Worm (Caenorhabditis elegans): ENCODE data around the gene T18D3.5.

The T18D3.5 gene

ce11 chrX:12458021-12458420, 5.6 kb upstream of the T18D3.5 start (continued):
- TF ChIP-seq mes-2 (tag; optimal IDR thresholded peaks at IDR 0.05; ENCODE audit: poor library complexity, severe bottlenecking) (peak; percentile 73), attf-4 (tag; optimal IDR thresholded peaks at IDR 0.05) (no peak), nhr-48 (tag; optimal IDR thresholded peaks at IDR 0.05) (peak; percentile 71), ceh-44 (GFP tag; IDR thresholded peaks at IDR 0.05) (peak; percentile 75; the same call in 1 of the 2 replicates), R02D3.7 (tag; optimal IDR thresholded peaks at IDR 0.05) (peak; percentile 24), mxl-3 (GFP tag; optimal IDR thresholded peaks at IDR 0.05) (peak; percentile 49), nhr-102 (tag; optimal IDR thresholded peaks at IDR 0.05) (peak; percentile 76), nhr-76 (tag; optimal IDR thresholded peaks at IDR 0.05) (no peak), aly-2 (tag; optimal IDR thresholded peaks at IDR 0.05) (peak; percentile 64), nhr-6 (tag; optimal IDR thresholded peaks at IDR 0.05) (peak; percentile 20), madf-9 (GFP tag; conservative IDR thresholded peaks at IDR 0.05) (peak; percentile 85), mep-1 (tag; optimal IDR thresholded peaks at IDR 0.05) (peak; percentile 77), lin-15B (tag; optimal IDR thresholded peaks at IDR 0.05) (no peak), fkh-10 (GFP tag; optimal IDR thresholded peaks at IDR 0.05) (no peak), dmd-8 (GFP tag; IDR thresholded peaks at IDR 0.05) (peak; percentile 94), set-16 (GFP tag; IDR thresholded peaks at IDR 0.05) (no peak), nhr-77 (tag; optimal IDR thresholded peaks at IDR 0.05) (peak; percentile 19), cey-2 (tag; optimal IDR thresholded peaks at IDR 0.05; ENCODE audit: borderline replicate concordance, insufficient read depth) (no peak), duxl-1 (tag; optimal IDR thresholded peaks at IDR 0.05; ENCODE audit: poor library complexity) (peak; percentile 71), nhr-25 (tag; optimal IDR thresholded peaks at IDR 0.05; ENCODE audit: borderline replicate concordance, insufficient read depth) (peak; percentile 34), aha-1 (tag) (peak; percentile 72), nhr-111 (GFP tag; optimal IDR thresholded peaks at IDR 0.05) (peak; percentile 57), mxl-2 (GFP tag; conservative IDR thresholded peaks at IDR 0.05) (no peak), madf-5 (GFP tag; IDR thresholded peaks at IDR 0.05) (0 out of 4 replicates have a peak, but pooled peaks have one; percentile 5 to 56), pha-4 (GFP tag; IDR thresholded peaks at IDR 0.05) (peak; percentile 85; the same call in 1 of the 2 replicates), pha-4 (tag; optimal IDR thresholded peaks at IDR 0.05) (no peak), lin-38 (GFP tag; IDR thresholded peaks at IDR 0.05) (peak; percentile 76), sdz-12 (GFP tag; optimal IDR thresholded peaks at IDR 0.05) (no peak), mdt-29 (GFP tag; IDR thresholded peaks at IDR 0.05) (0 out of 2 replicates have a peak, but pooled peaks have one; percentile 44), ama-1 (optimal IDR thresholded peaks at IDR 0.05) (no peak), F10B5.3 (tag; optimal IDR thresholded peaks at IDR 0.05) (peak; percentile 67), tag-97 (GFP tag; IDR thresholded peaks at IDR 0.05) (no peak), nhr-11 (tag; optimal IDR thresholded peaks at IDR 0.05) (no peak), T26A8.4 (GFP tag; IDR thresholded peaks at IDR 0.05) (peak; percentile 88), ctbp-1 (GFP tag; IDR thresholded peaks at IDR 0.05) (peak; percentile 52; the same call in 1 of the 2 replicates), jun-1 (tag; optimal IDR thresholded peaks at IDR 0.05) (no peak), spr-3 (GFP tag; optimal IDR thresholded peaks at IDR 0.05) (peak; percentile 32), rbr-2 (tag; optimal IDR thresholded peaks at IDR 0.05) (no peak), nhr-42 (GFP tag; IDR thresholded peaks at IDR 0.05) (0 out of 2 replicates have a peak, but pooled peaks have one; percentile 65), hmg-1.1 (GFP tag; IDR thresholded peaks at IDR 0.05) (peak; percentile 70), D1046.2 (GFP tag; IDR thresholded peaks at IDR 0.05) (no peak), lim-7 (GFP tag; IDR thresholded peaks at IDR 0.05) (peak; percentile 90), hif-1 (tag; optimal IDR thresholded peaks at IDR 0.05) (peak; percentile 9 to 78), Y105C5A.15 (GFP tag; IDR thresholded peaks at IDR 0.05) (no peak), lir-3 (tag; optimal IDR thresholded peaks at IDR 0.05) (peak; percentile 76), ceh-82 (tag; optimal IDR thresholded peaks at IDR 0.05) (no peak), Y75B8A.6 (GFP tag; IDR thresholded peaks at IDR 0.05) (no peak), daf-16 (GFP tag; optimal IDR thresholded peaks at IDR 0.05) (peak; percentile 23 to 81), daf-16 (tag; optimal IDR thresholded peaks at IDR 0.05) (peak; percentile 73), F49E8.2 (tag; optimal IDR thresholded peaks at IDR 0.05; ENCODE audit: borderline replicate concordance) (peak; percentile 71), zip-11 (GFP tag; IDR thresholded peaks at IDR 0.05) (peak; percentile 46; the same call in 1 of the 2 replicates)
